Worm (Caenorhabditis elegans): ENCODE results near the gene T05A7.6.

DNA sequence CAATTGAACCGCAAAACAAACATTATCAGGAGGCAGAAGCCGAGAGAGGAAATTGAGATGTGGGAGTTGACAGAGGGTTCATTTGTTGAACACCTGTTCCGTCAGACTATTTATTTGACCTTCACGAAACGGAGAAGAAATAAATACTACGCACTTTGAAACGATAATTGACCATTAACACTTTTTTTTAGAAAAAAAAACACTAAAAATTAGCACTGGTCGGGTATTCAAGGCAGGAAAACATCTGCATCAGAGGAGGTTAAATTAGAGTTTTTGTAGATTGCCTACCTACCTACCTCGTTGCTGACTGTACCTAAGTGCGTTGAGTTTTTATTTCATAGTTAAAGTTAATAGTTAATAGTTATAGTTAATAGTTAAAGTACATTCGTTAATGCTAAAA lies 21.5 kb downstream of the T05A7.6 start:
- TF ChIP-seq ztf-11 (tag; optimal IDR thresholded peaks at IDR 0.05) (no peak), ham-2 (GFP tag; optimal IDR thresholded peaks at IDR 0.05) (no peak), nhr-76 (tag; optimal IDR thresholded peaks at IDR 0.05) (no peak), nhr-28 (tag; optimal IDR thresholded peaks at IDR 0.05) (no peak), ces-1 (GFP tag; optimal IDR thresholded peaks at IDR 0.05) (no peak), nhr-237 (tag; optimal IDR thresholded peaks at IDR 0.05) (no peak), unc-39 (tag; optimal IDR thresholded peaks at IDR 0.05) (no peak), snpc-4 (tag; optimal IDR thresholded peaks at IDR 0.05) (no peak), lsy-2 (tag; optimal IDR thresholded peaks at IDR 0.05) (no peak), nhr-12 (tag; optimal IDR thresholded peaks at IDR 0.05) (no peak), elt-3 (tag; optimal IDR thresholded peaks at IDR 0.05) (no peak), mep-1 (tag; optimal IDR thresholded peaks at IDR 0.05) (no peak), ceh-83 (GFP tag; optimal IDR thresholded peaks at IDR 0.05) (no peak)

Data from whole organism, mixed stage, embryonic.